Fruit fly (Drosophila melanogaster): ENCODE measurements around the gene CG46318.

Gene CG46318

DNA sequence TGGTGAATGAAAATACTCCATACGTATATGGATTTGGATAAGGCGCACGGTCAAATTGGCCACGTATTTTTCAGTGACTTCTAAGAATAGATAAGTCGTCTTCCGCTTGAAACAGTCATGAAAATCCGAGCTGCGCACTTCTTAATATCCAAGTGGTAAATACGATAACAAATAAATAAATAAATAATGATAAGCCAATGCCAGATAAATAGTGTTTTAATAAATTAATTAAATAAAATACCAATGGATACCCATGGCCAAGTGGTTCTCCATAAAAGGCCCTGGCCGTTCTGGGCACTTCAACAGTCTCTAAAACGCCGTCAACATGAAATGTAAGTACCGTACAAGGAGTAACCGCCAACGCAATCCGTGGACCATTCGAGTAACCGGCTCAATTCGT lies 52.0 kb downstream of the CG46318 start, which contains the start of gene CG14302:
Gene CG14302 (plus strand): TSS at position 301 of the 400 bp plus-strand sequence.
- TF ChIP-seq CG17801 (GFP tag; optimal IDR thresholded peaks at IDR 0.05; ENCODE audit: partially characterized antibody): no peak

- TF ChIP-seq CG17801 (GFP tag; optimal IDR thresholded peaks at IDR 0.05; ENCODE audit: partially characterized antibody): no peak
Measured at dm6 chr3R:18733580-18733979, 53.2 kb downstream of the CG46318 start.
